Worm (Caenorhabditis elegans): ENCODE data around the gene gcs-1.

DNA sequence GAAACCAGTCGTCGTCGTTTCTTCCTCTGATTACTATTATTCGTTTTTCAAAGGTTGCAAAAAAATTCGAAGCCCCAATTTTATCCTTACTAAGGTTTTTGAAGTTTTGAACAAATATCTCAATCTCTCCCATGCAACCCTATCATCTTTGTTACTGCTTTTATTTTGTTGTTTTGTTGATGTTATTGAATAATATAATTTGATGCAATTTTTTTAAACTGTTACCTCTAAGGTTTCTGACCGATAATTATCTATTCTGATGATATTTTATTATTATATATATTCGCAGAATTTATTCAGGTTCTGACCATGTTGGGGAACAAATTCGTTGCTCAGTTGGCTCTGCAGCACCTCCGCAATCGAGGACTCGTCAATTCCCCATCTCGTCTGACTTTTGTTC, 42.0 kb downstream of the gcs-1 start, which contains the start of gene ndub-2:
- no peak for TF ChIP-seq sem-4 (tag; optimal IDR thresholded peaks at IDR 0.05)
- no peak for TF ChIP-seq gmeb-1 (tag; optimal IDR thresholded peaks at IDR 0.05)
- TF ChIP-seq lin-11 (tag; optimal IDR thresholded peaks at IDR 0.05): no peak
- TF ChIP-seq nhr-10 (tag; optimal IDR thresholded peaks at IDR 0.05): no peak
- no peak for TF ChIP-seq lin-39 (tag; optimal IDR thresholded peaks at IDR 0.05)
- no peak for TF ChIP-seq unc-62 (GFP tag; optimal IDR thresholded peaks at IDR 0.05)
